Worm (Caenorhabditis elegans): ENCODE measurements around the gene W05H7.1.
A peak's percentile ranks its signal among the peaks of the same experiment; 100 is the strongest.

Gene W05H7.1

ce11 chrX:1441602-1442183, 8.9 kb upstream of the W05H7.1 start:
- TF ChIP-seq C16A3.4 (tag; optimal IDR thresholded peaks at IDR 0.05), result no peak
- TF ChIP-seq ceh-8 (GFP tag; optimal IDR thresholded peaks at IDR 0.05), result peak; percentile 1

ce11 chrX:1443556-1444243, 6.9 kb upstream of the W05H7.1 start:
- TF ChIP-seq unc-62 (GFP tag; optimal IDR thresholded peaks at IDR 0.05), result no peak
- TF ChIP-seq snu-23 (GFP tag; optimal IDR thresholded peaks at IDR 0.05), result no peak
- TF ChIP-seq tbx-2 (tag; optimal IDR thresholded peaks at IDR 0.05), result no peak
- peak; percentile 47 for TF ChIP-seq lin-39 (tag; optimal IDR thresholded peaks at IDR 0.05)
- TF ChIP-seq sox-4 (tag; optimal IDR thresholded peaks at IDR 0.05), result no peak
- TF ChIP-seq isw-1 (GFP tag; IDR thresholded peaks at IDR 0.05), result no peak
- TF ChIP-seq nhr-90 (tag; optimal IDR thresholded peaks at IDR 0.05; ENCODE audit: poor library complexity), result peak; percentile 42
- TF ChIP-seq dpl-1 (GFP tag; optimal IDR thresholded peaks at IDR 0.05), result no peak
- TF ChIP-seq nhr-47 (tag; optimal IDR thresholded peaks at IDR 0.05), result peak; percentile 5
- TF ChIP-seq C04F5.9 (tag; optimal IDR thresholded peaks at IDR 0.05), result no peak

- TF ChIP-seq nhr-71 (tag; optimal IDR thresholded peaks at IDR 0.05) (peak; percentile 34), dpl-1 (GFP tag; optimal IDR thresholded peaks at IDR 0.05) (no peak), ztf-4 (tag; optimal IDR thresholded peaks at IDR 0.05) (peak; percentile 25), nhr-90 (tag; optimal IDR thresholded peaks at IDR 0.05; ENCODE audit: poor library complexity) (peak; percentile 9), snu-23 (GFP tag; optimal IDR thresholded peaks at IDR 0.05) (peak; percentile 12), nhr-47 (tag; optimal IDR thresholded peaks at IDR 0.05) (peak; percentile 31), nhr-237 (tag; optimal IDR thresholded peaks at IDR 0.05) (no peak), nhr-19 (GFP tag; conservative IDR thresholded peaks at IDR 0.05) (peak; percentile 33; the same call in 1 of the 2 replicates), ama-1 (optimal IDR thresholded peaks at IDR 0.05) (peak; percentile 26), nhr-85 (tag) (peak; percentile 75), ces-1 (GFP tag; optimal IDR thresholded peaks at IDR 0.05) (no peak), irx-1 (tag; optimal IDR thresholded peaks at IDR 0.05) (peak; percentile 14), nhr-28 (tag; optimal IDR thresholded peaks at IDR 0.05) (no peak), F16B12.6 (tag; optimal IDR thresholded peaks at IDR 0.05) (no peak), tbx-2 (tag; optimal IDR thresholded peaks at IDR 0.05) (peak; percentile 16)
These were observed 4.9 kb upstream of the W05H7.1 start for ce11 chrX:1445696-1446095.

DNA sequence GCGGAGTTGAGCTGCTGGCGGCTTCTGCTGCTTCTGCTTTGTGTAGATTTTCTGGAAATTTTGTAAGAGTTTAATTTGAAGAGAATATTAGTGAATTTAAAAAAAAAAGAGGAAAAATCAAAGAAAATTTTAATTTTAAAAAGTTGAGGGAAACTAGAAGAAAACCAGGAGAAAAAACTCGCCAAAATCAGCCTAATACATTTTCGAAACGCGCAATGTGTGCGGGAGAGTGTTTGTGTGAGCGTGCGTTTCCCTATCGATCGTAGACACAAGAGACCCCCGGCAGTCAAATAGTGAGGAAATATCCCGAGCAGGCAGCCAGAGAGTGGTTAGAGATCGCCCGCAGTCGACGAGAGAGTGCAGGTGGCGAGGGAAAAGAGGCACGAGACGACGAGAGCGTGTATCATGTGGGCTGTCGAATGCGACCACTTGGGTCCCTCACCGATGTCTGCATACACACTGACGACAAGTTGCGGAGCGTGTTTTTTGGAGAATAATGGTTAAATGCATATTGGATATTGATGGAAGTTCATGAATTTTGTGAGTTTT, 3.9 kb upstream of the W05H7.1 start, which contains the start of gene zfp-3:
Gene zfp-3, minus strand, starts transcription at position 51 of the 549 bp plus-strand sequence.
- TF ChIP-seq sox-4 (tag; optimal IDR thresholded peaks at IDR 0.05), result peak; percentile 85
- TF ChIP-seq aly-2 (tag; optimal IDR thresholded peaks at IDR 0.05), result peak; percentile 89
- TF ChIP-seq ama-1 (optimal IDR thresholded peaks at IDR 0.05), result peak; percentile 58
- TF ChIP-seq mdl-1 (tag; optimal IDR thresholded peaks at IDR 0.05), result peak; percentile 87 to 98
- peak; percentile 92 for TF ChIP-seq C16A3.4 (tag; optimal IDR thresholded peaks at IDR 0.05)
- peak; percentile 99 for TF ChIP-seq snu-23 (GFP tag; optimal IDR thresholded peaks at IDR 0.05)
- peak; percentile 94 for TF ChIP-seq nhr-19 (GFP tag; conservative IDR thresholded peaks at IDR 0.05)
- TF ChIP-seq jun-1 (tag; optimal IDR thresholded peaks at IDR 0.05), result peak; percentile 96
- TF ChIP-seq ceh-63 (GFP tag; optimal IDR thresholded peaks at IDR 0.05), result no peak
- TF ChIP-seq nhr-84 (tag; optimal IDR thresholded peaks at IDR 0.05), result no peak
- peak; percentile 87 for TF ChIP-seq mab-9 (GFP tag; IDR thresholded peaks at IDR 0.05)
- peak; percentile 92 for TF ChIP-seq pax-3 (tag; optimal IDR thresholded peaks at IDR 0.05)
- peak; percentile 3 for TF ChIP-seq hlh-4 (tag; optimal IDR thresholded peaks at IDR 0.05)
- no peak for TF ChIP-seq Y116A8C.19 (tag; optimal IDR thresholded peaks at IDR 0.05; ENCODE audit: borderline replicate concordance)
- TF ChIP-seq swsn-7 (tag; optimal IDR thresholded peaks at IDR 0.05), result peak; percentile 98
- peak; percentile 86 for TF ChIP-seq fkh-10 (GFP tag; optimal IDR thresholded peaks at IDR 0.05)
- TF ChIP-seq lin-14 (GFP tag; optimal IDR thresholded peaks at IDR 0.05), result peak; percentile 99
- peak; percentile 88 for TF ChIP-seq ceh-88 (GFP tag; IDR thresholded peaks at IDR 0.05)
- no peak for TF ChIP-seq ets-5 (GFP tag; IDR thresholded peaks at IDR 0.05)
- TF ChIP-seq nhr-28 (tag; optimal IDR thresholded peaks at IDR 0.05), result no peak
- TF ChIP-seq sup-37 (GFP tag; optimal IDR thresholded peaks at IDR 0.05), result peak; percentile 76
- TF ChIP-seq dpl-1 (GFP tag; optimal IDR thresholded peaks at IDR 0.05), result peak; percentile 72 to 77 (median 73)
- peak; percentile 95 for TF ChIP-seq nhr-90 (tag; optimal IDR thresholded peaks at IDR 0.05; ENCODE audit: poor library complexity)
- TF ChIP-seq vab-15 (tag; optimal IDR thresholded peaks at IDR 0.05), result peak; percentile 58
- peak; percentile 93 for TF ChIP-seq lin-13 (GFP tag; optimal IDR thresholded peaks at IDR 0.05)
- peak; percentile 95 for TF ChIP-seq dsc-1 (tag; optimal IDR thresholded peaks at IDR 0.05)
- TF ChIP-seq nhr-85 (tag), result peak; percentile 97
- peak; percentile 84 for TF ChIP-seq snpc-4 (tag; optimal IDR thresholded peaks at IDR 0.05)
- peak; percentile 95 for TF ChIP-seq nhr-77 (tag; optimal IDR thresholded peaks at IDR 0.05)
- no peak for TF ChIP-seq sptf-1 (tag; optimal IDR thresholded peaks at IDR 0.05)
- peak; percentile 88 for TF ChIP-seq ceh-8 (GFP tag; optimal IDR thresholded peaks at IDR 0.05)
- peak; percentile 64 for TF ChIP-seq lin-39 (tag; optimal IDR thresholded peaks at IDR 0.05)

Measured in whole organism, L1 larva.